Worm (Caenorhabditis elegans) whole organism, mixed stage, embryonic: ENCODE data around the gene K07E8.7.

ENCODE experiments used
- M03D4.4 ChIP-seq: sonication (generic microtip); optimal IDR thresholded peaks from 2 replicates; lab custom pipeline; 2017; ENCODE audit warnings: mild to moderate bottlenecking, missing genetic modification characterization, missing compliant biosample characterization
- bed-3 ChIP-seq: fragments of 200-800 bp; sonication (Bioruptor generic); optimal IDR thresholded peaks from 3 replicates; lab custom pipeline; 2018; ENCODE audit warnings: mild to moderate bottlenecking, missing genetic modification characterization, moderate library complexity, missing compliant biosample characterization
- blmp-1 ChIP-seq: fragments of 150-350 bp; optimal IDR thresholded peaks from 2 replicates; lab custom pipeline; 2014; ENCODE audit warnings: missing biosample characterization, missing genetic modification characterization
- ceh-39 ChIP-seq: fragments of 150-350 bp; optimal IDR thresholded peaks from 2 replicates; lab custom pipeline; 2014; ENCODE audit warnings: missing biosample characterization, missing genetic modification characterization
- ceh-43 ChIP-seq: fragments of 200-800 bp; sonication (Bioruptor generic); optimal IDR thresholded peaks from 2 replicates; lab custom pipeline; 2018; ENCODE audit warnings: mild to moderate bottlenecking, missing genetic modification characterization, moderate library complexity, missing compliant biosample characterization
- ces-1 ChIP-seq: fragments of 150-350 bp; optimal IDR thresholded peaks from 2 replicates; lab custom pipeline; 2014; ENCODE audit warnings: missing biosample characterization, missing genetic modification reagents, missing genetic modification characterization
- cnd-1 ChIP-seq: fragments of 200-800 bp; sonication (Bioruptor generic); optimal IDR thresholded peaks from 2 replicates; lab custom pipeline; 2018; ENCODE audit warnings: mild to moderate bottlenecking, missing genetic modification characterization, missing compliant biosample characterization
- drap-1 ChIP-seq: fragments of 200-800 bp; sonication (Bioruptor generic); optimal IDR thresholded peaks from 3 replicates; lab custom pipeline; 2018; ENCODE audit warnings: mild to moderate bottlenecking, missing genetic modification characterization, missing compliant biosample characterization
- elt-1 ChIP-seq: sonication (generic microtip); optimal IDR thresholded peaks from 2 replicates; lab custom pipeline; 2017; ENCODE audit warnings: missing genetic modification characterization, mild to moderate bottlenecking, missing compliant biosample characterization, antibody characterized with exemption, moderate library complexity, borderline replicate concordance; ENCODE audit not compliant: insufficient read depth
- elt-3 ChIP-seq: fragments of 150-350 bp; optimal IDR thresholded peaks from 2 replicates; lab custom pipeline; 2014; ENCODE audit warnings: missing biosample characterization, missing genetic modification characterization
- ham-2 ChIP-seq: fragments of 200-800 bp; sonication (Bioruptor generic); optimal IDR thresholded peaks from 2 replicates; lab custom pipeline; 2018; ENCODE audit warnings: mild to moderate bottlenecking, missing genetic modification characterization, missing compliant biosample characterization
- hlh-1 ChIP-seq: fragments of 150-350 bp; optimal IDR thresholded peaks from 2 replicates; lab custom pipeline; 2014; ENCODE audit warnings: missing biosample characterization, missing genetic modification reagents, missing genetic modification characterization
- lin-13 ChIP-seq: fragments of 150-350 bp; optimal IDR thresholded peaks from 2 replicates; lab custom pipeline; 2014; ENCODE audit warnings: missing biosample characterization, missing genetic modification characterization
- lin-32 ChIP-seq: fragments of 200-800 bp; sonication (Bioruptor generic); optimal IDR thresholded peaks from 2 replicates; lab custom pipeline; 2018; ENCODE audit warnings: mild to moderate bottlenecking, missing genetic modification characterization, missing compliant biosample characterization
- lsy-2 ChIP-seq: fragments of 150-350 bp; optimal IDR thresholded peaks from 2 replicates; lab custom pipeline; 2014; ENCODE audit warnings: missing biosample characterization, missing genetic modification characterization
- mab-5 ChIP-seq: fragments of 150-350 bp; optimal IDR thresholded peaks from 2 replicates; lab custom pipeline; 2014; ENCODE audit warnings: missing biosample characterization, missing genetic modification characterization
- mep-1 ChIP-seq: fragments of 150-350 bp; optimal IDR thresholded peaks from 2 replicates; lab custom pipeline; 2017; ENCODE audit warnings: missing biosample characterization, missing genetic modification reagents, missing genetic modification characterization, inconsistent platforms
- mls-2 ChIP-seq: sonication (generic microtip); optimal IDR thresholded peaks from 2 replicates; lab custom pipeline; 2016; ENCODE audit warnings: mild to moderate bottlenecking, missing genetic modification characterization, moderate library complexity, missing compliant biosample characterization
- nhr-12 ChIP-seq: fragments of 150-350 bp; optimal IDR thresholded peaks from 2 replicates; lab custom pipeline; 2014; ENCODE audit warnings: missing biosample characterization, missing genetic modification characterization
- nhr-2 ChIP-seq: fragments of 150-350 bp; optimal IDR thresholded peaks from 2 replicates; lab custom pipeline; 2014; ENCODE audit warnings: missing biosample characterization, missing genetic modification characterization
- nhr-237 ChIP-seq: fragments of 150-350 bp; optimal IDR thresholded peaks from 2 replicates; lab custom pipeline; 2014; ENCODE audit warnings: missing biosample characterization, missing genetic modification characterization
- nhr-28 ChIP-seq: fragments of 150-350 bp; optimal IDR thresholded peaks from 2 replicates; lab custom pipeline; 2014; ENCODE audit warnings: missing biosample characterization, missing genetic modification characterization
- pha-4 ChIP-seq: fragments of 150-350 bp; optimal IDR thresholded peaks from 2 replicates; lab custom pipeline; 2018; ENCODE audit warnings: missing biosample characterization, missing genetic modification reagents, missing genetic modification characterization
- sem-2 ChIP-seq: fragments of 200-800 bp; sonication (Bioruptor generic); optimal IDR thresholded peaks from 2 replicates; lab custom pipeline; 2018; ENCODE audit warnings: mild to moderate bottlenecking, missing genetic modification characterization, missing compliant biosample characterization
- snpc-4 ChIP-seq: fragments of 150-350 bp; optimal IDR thresholded peaks from 2 replicates; lab custom pipeline; 2014; ENCODE audit warnings: missing biosample characterization, missing genetic modification characterization
- sptf-1 ChIP-seq: sonication (generic microtip); optimal IDR thresholded peaks from 2 replicates; lab custom pipeline; 2017; ENCODE audit warnings: mild to moderate bottlenecking, missing genetic modification characterization, moderate library complexity, missing compliant biosample characterization
- tbx-8 ChIP-seq: fragments of 200-800 bp; sonication (Bioruptor generic); optimal IDR thresholded peaks from 2 replicates; lab custom pipeline; 2018; ENCODE audit warnings: mild to moderate bottlenecking, missing genetic modification characterization, moderate library complexity, missing compliant biosample characterization
- unc-120 ChIP-seq: sonication (generic microtip); optimal IDR thresholded peaks from 2 replicates; lab custom pipeline; 2017; ENCODE audit warnings: missing genetic modification characterization, missing compliant biosample characterization; ENCODE audit not compliant: poor library complexity, severe bottlenecking
- unc-39 ChIP-seq: fragments of 150-350 bp; optimal IDR thresholded peaks from 2 replicates; lab custom pipeline; 2014; ENCODE audit warnings: missing biosample characterization, missing genetic modification characterization
- unc-62 ChIP-seq: fragments of 150-350 bp; optimal IDR thresholded peaks from 2 replicates; lab custom pipeline; 2014; ENCODE audit warnings: missing biosample characterization, missing genetic modification reagents, missing genetic modification characterization
- ztf-11 ChIP-seq: fragments of 150-350 bp; optimal IDR thresholded peaks from 2 replicates; lab custom pipeline; 2014; ENCODE audit warnings: missing biosample characterization, missing genetic modification characterization

K07E8.7 gene

DNA sequence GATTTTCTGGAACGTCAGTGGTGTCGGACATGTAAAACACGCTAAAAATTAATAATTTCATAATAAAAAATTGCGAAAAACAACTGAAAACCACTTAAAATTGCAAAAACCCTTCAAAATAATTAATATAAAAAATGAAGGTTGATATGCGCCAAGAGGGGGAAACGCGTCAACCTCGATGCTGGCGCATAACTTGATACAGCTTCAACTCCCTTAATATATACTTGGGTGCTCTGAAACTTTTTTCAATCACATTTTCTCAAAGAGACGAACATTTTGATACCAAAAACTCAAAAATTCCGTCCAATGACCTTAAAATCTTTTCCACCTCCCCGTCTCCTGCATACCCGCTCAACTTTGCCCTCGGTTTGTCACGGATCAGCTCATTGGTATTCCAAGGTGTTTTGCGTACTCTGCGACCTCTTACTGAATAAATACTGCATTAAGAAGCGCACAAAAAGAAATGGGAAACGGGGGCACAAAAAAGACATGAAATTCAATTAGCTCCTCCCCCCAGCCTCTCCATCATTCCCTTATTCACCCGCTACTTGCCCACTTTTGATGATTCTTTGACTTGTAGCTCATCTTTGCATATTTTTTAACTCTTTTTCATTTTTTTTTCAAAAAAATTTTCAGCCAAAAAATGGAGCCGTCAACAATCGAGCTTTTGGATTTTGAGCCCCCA lies at the start of gene K07E8.7, which contains the start of gene frpr-14:
Gene K07E8.7, minus strand, starts transcription at position 47 of the 685 bp plus-strand sequence.
Gene frpr-14, plus strand, starts transcription at position 635 of the 685 bp plus-strand sequence.
- TF ChIP-seq mep-1 (no peak), lsy-2 (tag; lab: Kevin White, UChicago) (peak; percentile 28), ces-1 (GFP tag; lab: Kevin White, UChicago) (peak; percentile 33), ceh-43 (GFP tag; lab: Kevin White, UChicago) (no peak), unc-62 (GFP tag; lab: Kevin White, UChicago) (no peak)
- TF ChIP-seq, all 35 proteins: peak for 2

- TF ChIP-seq unc-39 (tag; lab: Kevin White, UChicago) (no peak), hlh-1 (tag; lab: Kevin White, UChicago) (no peak), elt-1 (no peak), unc-62 (GFP tag; lab: Kevin White, UChicago) (no peak), snpc-4 (tag; lab: Kevin White, UChicago) (no peak), sptf-1 (no peak), mep-1 (no peak), elt-3 (tag; lab: Kevin White, UChicago) (no peak), ceh-43 (GFP tag; lab: Kevin White, UChicago) (no peak), M03D4.4 (tag; lab: Kevin White, UChicago) (no peak), drap-1 (GFP tag; lab: Kevin White, UChicago) (no peak), blmp-1 (no peak), sem-2 (GFP tag; lab: Kevin White, UChicago) (no peak), nhr-2 (tag; lab: Kevin White, UChicago) (no peak), cnd-1 (tag; lab: Kevin White, UChicago) (no peak), lin-13 (tag; lab: Kevin White, UChicago) (no peak), bed-3 (no peak), unc-120 (no peak), ztf-11 (tag; lab: Kevin White, UChicago) (no peak)
- TF ChIP-seq, all 35 proteins: peak for 0
These were observed 41.4 kb upstream of the K07E8.7 start, which contains the start of gene T02H6.3 for ce11 chrII:691550-691949. TSS of gene T02H6.3 (plus strand) at chrII:691850.

ce11 chrII:689749-690148 lies 39.6 kb upstream of the K07E8.7 start, which contains the start of gene T02H6.4:
TSS of gene T02H6.4 (plus strand) at chrII:690049.
- TF ChIP-seq sem-2 (GFP tag; lab: Kevin White, UChicago) = no peak
- no peak for TF ChIP-seq snpc-4 (tag; lab: Kevin White, UChicago)
- TF ChIP-seq ztf-11 (tag; lab: Kevin White, UChicago) = no peak
- TF ChIP-seq, all 35 proteins: peak for 0

ce11 chrII:684811-685210 lies 34.6 kb upstream of the K07E8.7 start, which contains the start of gene T02H6.5:
TSS of gene T02H6.5 (plus strand) at chrII:685111.
- no peak for TF ChIP-seq nhr-28 (tag; lab: Kevin White, UChicago)
- no peak for TF ChIP-seq ceh-39
- TF ChIP-seq nhr-12 (tag; lab: Kevin White, UChicago) = no peak
- no peak for TF ChIP-seq snpc-4 (tag; lab: Kevin White, UChicago)
- TF ChIP-seq blmp-1 = no peak
- TF ChIP-seq nhr-237 = no peak
- TF ChIP-seq sem-2 (GFP tag; lab: Kevin White, UChicago) = no peak
- no peak for TF ChIP-seq ces-1 (GFP tag; lab: Kevin White, UChicago)
- TF ChIP-seq lsy-2 (tag; lab: Kevin White, UChicago) = no peak
- no peak for TF ChIP-seq mls-2 (tag; lab: Kevin White, UChicago)
- TF ChIP-seq mep-1 = no peak
- no peak for TF ChIP-seq pha-4 (tag; lab: Kevin White, UChicago)
- no peak for TF ChIP-seq ham-2
- no peak for TF ChIP-seq unc-62 (GFP tag; lab: Kevin White, UChicago)
- TF ChIP-seq elt-3 (tag; lab: Kevin White, UChicago) = no peak
- no peak for TF ChIP-seq drap-1 (GFP tag; lab: Kevin White, UChicago)
- TF ChIP-seq lin-32 = no peak
- no peak for TF ChIP-seq mab-5 (tag; lab: Kevin White, UChicago)
- no peak for TF ChIP-seq elt-1
- TF ChIP-seq tbx-8 (GFP tag; lab: Kevin White, UChicago) = no peak

DNA sequence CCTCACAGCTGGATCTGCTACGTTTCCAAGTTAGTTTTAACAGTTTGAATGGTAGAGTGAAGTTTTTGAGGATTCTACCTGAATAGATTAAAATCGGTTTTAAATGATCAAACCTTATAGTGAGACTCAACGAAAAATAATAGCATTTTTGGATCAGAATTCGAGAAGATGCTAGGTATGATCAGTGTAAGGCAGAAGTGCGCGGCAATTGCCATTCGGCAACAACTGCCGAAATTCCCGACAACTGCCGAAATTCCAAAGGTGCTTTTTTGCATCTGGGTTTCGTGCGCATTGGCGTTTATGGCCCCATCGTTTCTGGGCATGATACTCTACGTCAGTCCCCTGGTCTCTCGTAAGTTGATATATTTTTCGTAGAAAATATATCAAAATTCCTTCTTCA lies 33.3 kb upstream of the K07E8.7 start, which contains the start of gene T02H6.6:
Gene T02H6.6, plus strand, starts transcription at position 301 of the 400 bp plus-strand sequence.
- TF ChIP-seq cnd-1 (tag; lab: Kevin White, UChicago) = no peak
- TF ChIP-seq hlh-1 (tag; lab: Kevin White, UChicago) = peak; percentile 63
